Worm (Caenorhabditis elegans): ENCODE data around the gene C55A6.3.

The C55A6.3 gene

DNA sequence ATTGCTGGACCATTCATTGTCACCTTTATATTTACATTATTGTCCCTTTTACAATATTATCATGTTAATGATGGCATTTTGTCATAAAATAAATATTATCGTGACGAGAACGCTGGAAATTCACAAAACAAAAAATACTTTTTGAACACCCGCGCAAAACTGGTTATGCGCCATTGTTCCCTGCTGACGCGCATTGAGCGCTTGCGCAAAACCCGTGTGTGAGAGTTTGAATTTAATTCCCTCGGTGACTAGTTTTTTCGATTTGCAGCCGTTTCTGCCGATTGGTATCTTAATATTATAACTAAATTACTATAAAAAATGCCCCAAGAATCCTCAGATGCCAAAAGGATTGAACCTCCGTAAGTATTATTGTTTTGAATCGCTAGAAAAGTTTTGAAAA, 8.1 kb upstream of the C55A6.3 start, which contains the start of gene pafo-1 (continued):
- peak; percentile 88 for TF ChIP-seq nhr-6 (tag; optimal IDR thresholded peaks at IDR 0.05)
- TF ChIP-seq unc-39 (tag; optimal IDR thresholded peaks at IDR 0.05): no peak
- TF ChIP-seq dmd-6 (GFP tag; IDR thresholded peaks at IDR 0.05): peak; percentile 84
- TF ChIP-seq dpl-1 (GFP tag; optimal IDR thresholded peaks at IDR 0.05): peak; percentile 99
- TF ChIP-seq nhr-25 (tag; optimal IDR thresholded peaks at IDR 0.05; ENCODE audit: borderline replicate concordance, insufficient read depth): no peak
- peak; percentile 90 for TF ChIP-seq T26A8.4 (GFP tag; IDR thresholded peaks at IDR 0.05)
- TF ChIP-seq zfp-3 (GFP tag; conservative IDR thresholded peaks at IDR 0.05): 0 out of 2 replicates have a peak, but pooled peaks have one; percentile 45
- no peak for TF ChIP-seq lin-29 (GFP tag; IDR thresholded peaks at IDR 0.05)
- TF ChIP-seq zip-11 (GFP tag; IDR thresholded peaks at IDR 0.05): no peak
- no peak for TF ChIP-seq skn-1 (tag; optimal IDR thresholded peaks at IDR 0.05)
- TF ChIP-seq snpc-4 (tag; optimal IDR thresholded peaks at IDR 0.05): no peak
- 0 out of 2 replicates have a peak, but pooled peaks have one; percentile 46 for TF ChIP-seq egl-43 (GFP tag; IDR thresholded peaks at IDR 0.05)
- TF ChIP-seq hlh-30 (tag; optimal IDR thresholded peaks at IDR 0.05; ENCODE audit: insufficient read depth): peak; percentile 79
- no peak for TF ChIP-seq lir-3 (tag; optimal IDR thresholded peaks at IDR 0.05)
- no peak for TF ChIP-seq ceh-28 (tag; optimal IDR thresholded peaks at IDR 0.05)
- peak; percentile 37 for TF ChIP-seq ceh-32 (tag; optimal IDR thresholded peaks at IDR 0.05; ENCODE audit: poor library complexity)
- TF ChIP-seq mxl-2 (GFP tag; conservative IDR thresholded peaks at IDR 0.05): no peak
- TF ChIP-seq Y48G9A.11 (GFP tag; IDR thresholded peaks at IDR 0.05): 0 out of 2 replicates have a peak, but pooled peaks have one; percentile 27
- no peak for TF ChIP-seq egl-27 (tag; optimal IDR thresholded peaks at IDR 0.05)
- no peak for TF ChIP-seq nhr-41 (GFP tag; IDR thresholded peaks at IDR 0.05)
- no peak for TF ChIP-seq nhr-237 (tag; optimal IDR thresholded peaks at IDR 0.05)
- no peak for TF ChIP-seq madf-5 (GFP tag; IDR thresholded peaks at IDR 0.05)
- no peak for TF ChIP-seq dmd-8 (GFP tag; IDR thresholded peaks at IDR 0.05)
- TF ChIP-seq ceh-44 (GFP tag; IDR thresholded peaks at IDR 0.05): no peak
- peak; percentile 81 for TF ChIP-seq dve-1 (tag; optimal IDR thresholded peaks at IDR 0.05; ENCODE audit: insufficient read depth)
- no peak for TF ChIP-seq nhr-76 (tag; optimal IDR thresholded peaks at IDR 0.05)
- TF ChIP-seq Y75B8A.6 (GFP tag; IDR thresholded peaks at IDR 0.05): no peak
- no peak for TF ChIP-seq F26F4.8 (GFP tag; conservative IDR thresholded peaks at IDR 0.05)
- TF ChIP-seq ztf-7 (tag; optimal IDR thresholded peaks at IDR 0.05): no peak
- no peak for TF ChIP-seq zag-1 (tag; optimal IDR thresholded peaks at IDR 0.05)
- TF ChIP-seq nhr-28 (tag; optimal IDR thresholded peaks at IDR 0.05): peak; percentile 79
- TF ChIP-seq spr-1 (tag; optimal IDR thresholded peaks at IDR 0.05): peak; percentile 67
- TF ChIP-seq duxl-1 (tag; optimal IDR thresholded peaks at IDR 0.05; ENCODE audit: poor library complexity): peak; percentile 86
- TF ChIP-seq ama-1 (optimal IDR thresholded peaks at IDR 0.05): no peak
- TF ChIP-seq F37D6.2 (tag; optimal IDR thresholded peaks at IDR 0.05): peak; percentile 73
- TF ChIP-seq saeg-2 (GFP tag; IDR thresholded peaks at IDR 0.05): 0 out of 2 replicates have a peak, but pooled peaks have one; percentile 39
- TF ChIP-seq T20F7.1 (GFP tag; optimal IDR thresholded peaks at IDR 0.05): peak; percentile 76
- TF ChIP-seq sdz-12 (GFP tag; optimal IDR thresholded peaks at IDR 0.05): no peak
- no peak for TF ChIP-seq cey-2 (tag; optimal IDR thresholded peaks at IDR 0.05; ENCODE audit: borderline replicate concordance, insufficient read depth)
- TF ChIP-seq mdl-1 (tag; optimal IDR thresholded peaks at IDR 0.05): peak in 1 of 2 experiments; percentile 52
- TF ChIP-seq madf-9 (GFP tag; conservative IDR thresholded peaks at IDR 0.05): peak; percentile 46; the same call in 1 of the 2 replicates
- TF ChIP-seq nhr-11 (tag; optimal IDR thresholded peaks at IDR 0.05): peak; percentile 57
- no peak for TF ChIP-seq pqm-1 (tag; optimal IDR thresholded peaks at IDR 0.05)
- TF ChIP-seq nhr-77 (tag; optimal IDR thresholded peaks at IDR 0.05): peak; percentile 54
- no peak for TF ChIP-seq lsy-2 (tag; optimal IDR thresholded peaks at IDR 0.05)
- TF ChIP-seq nhr-10 (tag; optimal IDR thresholded peaks at IDR 0.05): no peak
- peak; percentile 96 for TF ChIP-seq aha-1 (tag)
- TF ChIP-seq arid-1 (GFP tag; conservative IDR thresholded peaks at IDR 0.05): 0 out of 2 replicates have a peak, but pooled peaks have one; percentile 18
- no peak for TF ChIP-seq lin-39 (tag; optimal IDR thresholded peaks at IDR 0.05)
- peak; percentile 80 for TF ChIP-seq rbr-2 (tag; optimal IDR thresholded peaks at IDR 0.05)
- TF ChIP-seq unc-62 (GFP tag; optimal IDR thresholded peaks at IDR 0.05 in 1 of 2): peak in 1 of 2 experiments; percentile 72
- no peak for TF ChIP-seq unc-62 (tag; optimal IDR thresholded peaks at IDR 0.05)
